Worm (Caenorhabditis elegans) whole organism, L1 larva: ENCODE data around the gene C48D5.3.
A peak's percentile ranks its signal among the peaks of the same experiment; 100 is the strongest.

Experiments used
- F16B12.6 ChIP-seq: fragments of 150-350 bp; optimal IDR thresholded peaks from 2 replicates; lab custom pipeline; 2014; ENCODE audit warnings: missing biosample characterization, missing genetic modification characterization
- Y116A8C.19 ChIP-seq: sonication (generic microtip); optimal IDR thresholded peaks from 2 replicates; lab custom pipeline; 2016; ENCODE audit warnings: missing compliant biosample characterization, missing genetic modification characterization, borderline replicate concordance
- aha-1 ChIP-seq: fragments of 150-350 bp; optimal IDR thresholded peaks from 2 replicates; lab custom pipeline; 2014; ENCODE audit warnings: missing biosample characterization, missing genetic modification characterization
- alr-1 ChIP-seq: fragments of 200-800 bp; sonication (Bioruptor generic); optimal IDR thresholded peaks from 2 replicates; lab custom pipeline; 2018; ENCODE audit warnings: borderline replicate concordance, mild to moderate bottlenecking, missing genetic modification characterization, missing compliant biosample characterization
- blmp-1 ChIP-seq: fragments of 150-350 bp; optimal IDR thresholded peaks from 2 replicates; lab custom pipeline; 2014; ENCODE audit warnings: missing biosample characterization, missing genetic modification characterization
- ceh-63 ChIP-seq: fragments of 200-800 bp; sonication (Bioruptor generic); optimal IDR thresholded peaks from 2 replicates; lab custom pipeline; 2018; ENCODE audit warnings: mild to moderate bottlenecking, missing genetic modification characterization, missing compliant biosample characterization
- ceh-8 ChIP-seq: fragments of 200-800 bp; sonication (Bioruptor generic); optimal IDR thresholded peaks from 2 replicates; lab custom pipeline; 2018; ENCODE audit warnings: mild to moderate bottlenecking, missing genetic modification characterization, moderate library complexity, missing compliant biosample characterization
- ceh-82 ChIP-seq, 3 experiments: fragments of 150-350 bp in 1 of 3; sonication (generic microtip) in 2 of 3; optimal IDR thresholded peaks; 2 replicates each; lab custom pipeline; 2014 to 2017; ENCODE audit warnings: missing biosample characterization in 3 of 3, missing genetic modification characterization in 3 of 3
- efl-1 ChIP-seq, 4 experiments: fragments of 150-350 bp; optimal IDR thresholded peaks in 3 of 4; peaks in 1 of 4; 1 replicate in 1 of 4; 2 replicates in 3 of 4; lab custom pipeline; 2014; ENCODE audit warnings: missing biosample characterization in 2 of 4, missing genetic modification characterization in 2 of 4, missing genetic modification reagents in 2 of 4
- efl-3 ChIP-seq: fragments of 200-800 bp; sonication (Bioruptor generic); optimal IDR thresholded peaks from 2 replicates; lab custom pipeline; 2018; ENCODE audit warnings: mild to moderate bottlenecking, missing genetic modification characterization, missing compliant biosample characterization
- egl-13 ChIP-seq: sonication (generic microtip); optimal IDR thresholded peaks from 2 replicates; lab custom pipeline; 2016; ENCODE audit warnings: missing genotype, missing genetic modification reagents, missing genetic modification characterization, missing compliant biosample characterization
- elt-2 ChIP-seq: sonication (generic microtip); optimal IDR thresholded peaks from 2 replicates; lab custom pipeline; 2016; ENCODE audit warnings: missing genetic modification characterization, mild to moderate bottlenecking, inconsistent platforms, missing compliant biosample characterization, missing genetic modification reagents
- ets-5 ChIP-seq: fragments of 200-800 bp; sonication (Bioruptor generic); IDR thresholded peaks from 2 replicates; pipeline ENCODE4 v1.3.6; 2022; ENCODE audit warnings: missing genetic modification characterization, missing compliant biosample characterization
- fkh-4 ChIP-seq: sonication (generic microtip); optimal IDR thresholded peaks from 2 replicates; lab custom pipeline; 2016; ENCODE audit warnings: missing compliant biosample characterization, missing genetic modification characterization, borderline replicate concordance
- fkh-8 ChIP-seq: sonication (generic microtip); optimal IDR thresholded peaks from 2 replicates; lab custom pipeline; 2016; ENCODE audit warnings: mild to moderate bottlenecking, missing genetic modification characterization, missing compliant biosample characterization
- fos-1 ChIP-seq: fragments of 150-350 bp; optimal IDR thresholded peaks from 2 replicates; lab custom pipeline; 2014; ENCODE audit warnings: missing biosample characterization, missing genetic modification characterization
- hlh-17 ChIP-seq: fragments of 200-800 bp; sonication (Bioruptor generic); optimal IDR thresholded peaks from 2 replicates; lab custom pipeline; 2018; ENCODE audit warnings: missing genetic modification characterization, mild to moderate bottlenecking, missing compliant biosample characterization, moderate library complexity, borderline replicate concordance
- jun-1 ChIP-seq: fragments of 150-350 bp; optimal IDR thresholded peaks from 2 replicates; lab custom pipeline; 2014; ENCODE audit warnings: missing biosample characterization, missing genetic modification reagents, missing genetic modification characterization
- lin-14 ChIP-seq: fragments of 200-800 bp; sonication (Bioruptor generic); optimal IDR thresholded peaks from 2 replicates; lab custom pipeline; 2018; ENCODE audit warnings: mild to moderate bottlenecking, missing genetic modification characterization, moderate library complexity, missing compliant biosample characterization
- lin-35 ChIP-seq, 2 experiments: fragments of 150-350 bp; optimal IDR thresholded peaks; 2 replicates each; lab custom pipeline; 2014; ENCODE audit warnings: missing biosample characterization in 2 of 2, missing genetic modification characterization in 2 of 2, missing genetic modification reagents in 2 of 2
- lir-3 ChIP-seq: sonication (generic microtip); optimal IDR thresholded peaks from 2 replicates; lab custom pipeline; 2016; ENCODE audit warnings: mild to moderate bottlenecking, missing genetic modification characterization, moderate library complexity, missing compliant biosample characterization; ENCODE audit not compliant: poor library complexity
- lsy-2 ChIP-seq, 2 experiments: fragments of 150-350 bp; optimal IDR thresholded peaks; 2 replicates each; lab custom pipeline; 2014; ENCODE audit warnings: missing biosample characterization in 2 of 2, missing genetic modification characterization in 2 of 2
- mab-9 ChIP-seq: fragments of 200-800 bp; sonication (Bioruptor generic); IDR thresholded peaks from 2 replicates; pipeline ENCODE4 v1.3.6; 2022; ENCODE audit warnings: missing genetic modification reagents, missing genetic modification characterization, missing compliant biosample characterization
- mef-2 ChIP-seq: fragments of 150-350 bp; optimal IDR thresholded peaks from 2 replicates; lab custom pipeline; 2014; ENCODE audit warnings: missing biosample characterization, missing genetic modification characterization
- mep-1 ChIP-seq: fragments of 150-350 bp; optimal IDR thresholded peaks from 2 replicates; lab custom pipeline; 2014; ENCODE audit warnings: missing biosample characterization, missing genetic modification characterization
- nhr-11 ChIP-seq: fragments of 150-350 bp; optimal IDR thresholded peaks from 2 replicates; lab custom pipeline; 2014; ENCODE audit warnings: missing biosample characterization, missing genetic modification characterization
- nhr-12 ChIP-seq: sonication (generic microtip); optimal IDR thresholded peaks from 2 replicates; lab custom pipeline; 2017; ENCODE audit warnings: missing biosample characterization, missing genetic modification characterization
- nhr-237 ChIP-seq: fragments of 150-350 bp; optimal IDR thresholded peaks from 2 replicates; lab custom pipeline; 2014; ENCODE audit warnings: missing biosample characterization, missing genetic modification characterization
- nhr-47 ChIP-seq: sonication (generic microtip); optimal IDR thresholded peaks from 2 replicates; lab custom pipeline; 2016; ENCODE audit warnings: mild to moderate bottlenecking, missing genetic modification characterization, moderate library complexity, missing compliant biosample characterization
- nhr-71 ChIP-seq: sonication (generic microtip); optimal IDR thresholded peaks from 2 replicates; lab custom pipeline; 2016; ENCODE audit warnings: mild to moderate bottlenecking, missing genetic modification characterization, moderate library complexity, missing compliant biosample characterization
- nhr-84 ChIP-seq: sonication (generic microtip); optimal IDR thresholded peaks from 2 replicates; lab custom pipeline; 2017; ENCODE audit warnings: missing biosample characterization, missing genetic modification characterization
- pax-3 ChIP-seq: fragments of 200-800 bp; sonication (Bioruptor generic); optimal IDR thresholded peaks from 2 replicates; lab custom pipeline; 2018; ENCODE audit warnings: mild to moderate bottlenecking, missing genetic modification characterization, moderate library complexity, missing compliant biosample characterization
- rnt-1 ChIP-seq: sonication (generic microtip); optimal IDR thresholded peaks from 2 replicates; lab custom pipeline; 2016; ENCODE audit warnings: mild to moderate bottlenecking, missing genetic modification characterization, moderate library complexity, missing compliant biosample characterization
- skn-1 ChIP-seq: fragments of 150-350 bp; optimal IDR thresholded peaks from 2 replicates; lab custom pipeline; 2014; ENCODE audit warnings: missing biosample characterization, missing genetic modification characterization
- sptf-1 ChIP-seq: fragments of 150-350 bp; optimal IDR thresholded peaks from 2 replicates; lab custom pipeline; 2014; ENCODE audit warnings: missing biosample characterization, missing genetic modification characterization
- swsn-7 ChIP-seq: sonication (generic microtip); optimal IDR thresholded peaks from 2 replicates; lab custom pipeline; 2016; ENCODE audit warnings: missing genetic modification characterization, missing compliant biosample characterization
- tbx-2 ChIP-seq: sonication (generic microtip); optimal IDR thresholded peaks from 2 replicates; lab custom pipeline; 2016; ENCODE audit warnings: missing genetic modification characterization, missing compliant biosample characterization
- tlp-1 ChIP-seq: fragments of 150-350 bp; optimal IDR thresholded peaks from 2 replicates; lab custom pipeline; 2014; ENCODE audit warnings: missing biosample characterization, missing genetic modification characterization
- unc-130 ChIP-seq: fragments of 150-350 bp; optimal IDR thresholded peaks from 2 replicates; lab custom pipeline; 2017; ENCODE audit warnings: missing biosample characterization, missing genetic modification characterization, inconsistent platforms
- unc-86 ChIP-seq: sonication (generic microtip); optimal IDR thresholded peaks from 2 replicates; lab custom pipeline; 2016; ENCODE audit warnings: missing genetic modification characterization, missing compliant biosample characterization
- unc-98 ChIP-seq: fragments of 200-800 bp; sonication (Bioruptor generic); IDR thresholded peaks from 2 replicates; pipeline ENCODE4 v1.3.6; 2022; ENCODE audit warnings: missing genetic modification characterization, missing compliant biosample characterization
- ztf-11 ChIP-seq, 2 experiments: sonication (generic microtip); optimal IDR thresholded peaks; 2 replicates each; lab custom pipeline; 2016 to 2017; ENCODE audit warnings: missing genetic modification characterization in 2 of 2, missing biosample characterization in 1 of 2, missing compliant biosample characterization in 1 of 2
- ztf-4 ChIP-seq: fragments of 150-350 bp; optimal IDR thresholded peaks from 2 replicates; lab custom pipeline; 2014; ENCODE audit warnings: missing biosample characterization, missing genetic modification characterization

Gene C48D5.3

DNA sequence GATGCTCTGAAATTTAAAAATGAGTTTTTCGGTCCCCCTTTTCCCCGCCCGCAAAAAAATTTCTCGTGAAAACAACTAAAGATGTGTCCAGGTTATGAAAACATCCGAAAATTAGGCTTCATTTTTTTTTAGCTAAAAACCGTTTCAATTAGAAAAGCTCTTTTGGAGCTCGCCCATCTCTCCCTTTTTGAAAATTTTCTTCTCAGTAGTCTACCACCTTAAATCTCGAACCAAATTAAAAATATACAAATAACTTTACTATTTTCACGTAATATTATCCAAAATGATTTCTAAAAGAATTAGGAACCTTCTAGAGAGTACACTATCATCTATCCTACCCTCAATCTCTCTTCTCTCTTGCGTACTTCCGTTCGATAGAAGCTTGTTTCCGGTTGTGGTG lies 19.3 kb downstream of the C48D5.3 start:
- TF ChIP-seq sptf-1 (tag; lab: Kevin White, UChicago) (peak; percentile 6), jun-1 (tag; lab: Kevin White, UChicago) (no peak)

DNA sequence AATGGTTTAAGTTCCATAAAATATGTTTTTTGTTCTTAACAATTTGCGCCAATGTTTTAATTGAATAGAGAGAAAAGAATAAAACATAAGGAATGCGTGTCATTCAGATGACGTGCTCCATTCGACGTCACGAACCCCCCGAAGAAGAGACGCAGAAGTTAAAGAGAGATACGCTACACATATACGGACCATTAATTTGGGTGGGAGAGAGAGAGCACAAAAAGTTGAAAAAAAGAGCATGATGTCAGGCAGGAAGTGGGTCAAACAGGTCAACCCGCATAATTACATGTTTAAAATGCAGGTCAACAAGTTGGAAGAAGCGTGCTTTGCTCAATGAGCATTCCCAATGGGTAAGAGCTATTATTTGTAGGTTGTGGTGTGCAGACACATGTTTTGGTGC lies 21.3 kb downstream of the C48D5.3 start:
- TF ChIP-seq pax-3 (tag; lab: Kevin White, UChicago) (no peak), hlh-17 (no peak), mep-1 (tag; lab: Kevin White, UChicago) (no peak), efl-1 (optimal IDR thresholded peaks at IDR 0.05; lab: Kevin White, UChicago) (peak in 1 of 2 experiments; percentile 20), efl-1 (GFP tag; optimal IDR thresholded peaks at IDR 0.05 in 1 of 2; lab: Kevin White, UChicago) (no peak), rnt-1 (tag; lab: Kevin White, UChicago) (no peak), lir-3 (tag; lab: Kevin White, UChicago) (no peak), alr-1 (tag; lab: Kevin White, UChicago) (no peak), lsy-2 (tag; optimal IDR thresholded peaks at IDR 0.05; lab: Kevin White, UChicago) (peak in 1 of 2 experiments; percentile 42), unc-130 (tag; lab: Kevin White, UChicago) (no peak), skn-1 (tag; lab: Kevin White, UChicago) (no peak), nhr-47 (tag; lab: Kevin White, UChicago) (peak; percentile 21), nhr-11 (no peak), tbx-2 (peak; percentile 36), unc-86 (tag; lab: Kevin White, UChicago) (peak; percentile 61), F16B12.6 (tag; lab: Kevin White, UChicago) (no peak), nhr-237 (tag; lab: Kevin White, UChicago) (no peak), swsn-7 (no peak), ets-5 (GFP tag; lab: Robert Waterston, UW) (no peak), elt-2 (tag; lab: Kevin White, UChicago) (no peak), fkh-4 (tag; lab: Kevin White, UChicago) (no peak), fos-1 (tag; lab: Kevin White, UChicago) (no peak), nhr-84 (no peak), lin-35 (GFP tag; optimal IDR thresholded peaks at IDR 0.05; lab: Kevin White, UChicago) (no peak), Y116A8C.19 (tag; lab: Kevin White, UChicago) (no peak), mef-2 (no peak), mab-9 (no peak), nhr-12 (tag; lab: Kevin White, UChicago) (no peak), efl-3 (GFP tag; lab: Kevin White, UChicago) (no peak), tlp-1 (tag; lab: Kevin White, UChicago) (no peak), ceh-63 (GFP tag; lab: Kevin White, UChicago) (peak; percentile 64), ztf-11 (tag; optimal IDR thresholded peaks at IDR 0.05; lab: Kevin White, UChicago) (no peak), ztf-4 (tag; lab: Kevin White, UChicago) (no peak), ceh-82 (tag; optimal IDR thresholded peaks at IDR 0.05; lab: Kevin White, UChicago) (no peak), fkh-8 (tag; lab: Kevin White, UChicago) (peak; percentile 19), lin-14 (GFP tag; lab: Kevin White, UChicago) (peak; percentile 83), unc-98 (GFP tag; lab: Robert Waterston, UW) (no peak), aha-1 (tag; lab: Kevin White, UChicago) (no peak), nhr-71 (tag; lab: Kevin White, UChicago) (peak; percentile 69), ceh-8 (GFP tag; lab: Kevin White, UChicago) (peak; percentile 22), egl-13 (tag; lab: Kevin White, UChicago) (no peak), blmp-1 (tag; lab: Kevin White, UChicago) (no peak)
